Fruit fly (Drosophila melanogaster): ENCODE measurements around the gene Doc1.

dm6 chr3L:9009738-9010137, 31.4 kb upstream of the Doc1 start, which contains the start of gene CG5194:
- TF ChIP-seq Gug (GFP tag; IDR thresholded peaks at IDR 0.05) (no peak), CG10631 (GFP tag; optimal IDR thresholded peaks at IDR 0.05) (no peak), CG6854 (GFP tag; optimal IDR thresholded peaks at IDR 0.05) (no peak), Ets96B (tag; optimal IDR thresholded peaks at IDR 0.05) (no peak), Ets21C (GFP tag; optimal IDR thresholded peaks at IDR 0.05) (no peak), CG34406 (GFP tag; optimal IDR thresholded peaks at IDR 0.05) (no peak), Eip93F (GFP tag; optimal IDR thresholded peaks at IDR 0.05) (no peak), CG3032 (tag; optimal IDR thresholded peaks at IDR 0.05) (no peak)

All from whole organism, prepupa.